Fruit fly (Drosophila melanogaster) whole organism, adult: ENCODE results near the gene Obp83cd.

Source experiments
- CG11617 ChIP-seq: fragments of 200-800 bp; sonication (Bioruptor generic); optimal IDR thresholded peaks from 2 replicates; lab custom pipeline; 2017; ENCODE audit warnings: mild to moderate bottlenecking, missing biosample characterization, missing genetic modification reagents, missing genetic modification characterization
- CG12768 ChIP-seq: fragments of 200-800 bp; sonication (Bioruptor generic); optimal IDR thresholded peaks from 2 replicates; lab custom pipeline; 2017; ENCODE audit warnings: missing biosample characterization, missing genetic modification characterization, mild to moderate bottlenecking, moderate library complexity, missing genetic modification reagents
- CG14711 ChIP-seq: fragments of 200-800 bp; sonication (Bioruptor generic); optimal IDR thresholded peaks from 2 replicates; lab custom pipeline; 2018; ENCODE audit warnings: missing biosample characterization, mild to moderate bottlenecking, missing genetic modification characterization, moderate library complexity
- CG1620 ChIP-seq: fragments of 200-800 bp; sonication (Bioruptor generic); optimal IDR thresholded peaks from 2 replicates; lab custom pipeline; 2016; ENCODE audit warnings: missing biosample characterization, missing genetic modification characterization
- CG33017 ChIP-seq: fragments of 200-800 bp; sonication (Bioruptor generic); optimal IDR thresholded peaks from 2 replicates; lab custom pipeline; 2018; ENCODE audit warnings: missing biosample characterization, mild to moderate bottlenecking, missing genetic modification characterization, moderate library complexity
- CG5204 ChIP-seq: fragments of 200-800 bp; sonication (Bioruptor generic); optimal IDR thresholded peaks from 2 replicates; lab custom pipeline; 2016; ENCODE audit warnings: missing biosample characterization, missing genetic modification characterization
- CG7045 ChIP-seq: fragments of 200-800 bp; sonication (Bioruptor generic); optimal IDR thresholded peaks from 2 replicates; lab custom pipeline; 2017; ENCODE audit warnings: missing biosample characterization, mild to moderate bottlenecking, missing genetic modification characterization
- CG7101 ChIP-seq: fragments of 200-800 bp; sonication (Bioruptor generic); optimal IDR thresholded peaks from 2 replicates; lab custom pipeline; 2018; ENCODE audit warnings: missing biosample characterization, mild to moderate bottlenecking, missing genetic modification characterization, moderate library complexity
- Clk ChIP-seq: fragments of 200-800 bp; sonication (Bioruptor generic); optimal IDR thresholded peaks from 2 replicates; lab custom pipeline; 2017; ENCODE audit warnings: missing biosample characterization, missing genetic modification characterization
- Crg-1 ChIP-seq: fragments of 200-800 bp; sonication (Bioruptor generic); optimal IDR thresholded peaks from 2 replicates; lab custom pipeline; 2016; ENCODE audit warnings: missing biosample characterization, missing genetic modification characterization
- Hr96 ChIP-seq: fragments of 200-800 bp; sonication (Bioruptor generic); optimal IDR thresholded peaks from 2 replicates; lab custom pipeline; 2016; ENCODE audit warnings: missing biosample characterization, missing genetic modification characterization
- Mnt ChIP-seq: fragments of 200-800 bp; sonication (Bioruptor generic); optimal IDR thresholded peaks from 2 replicates; lab custom pipeline; 2016; ENCODE audit warnings: missing biosample characterization, mild to moderate bottlenecking, missing genetic modification characterization
- bab1 ChIP-seq: fragments of 200-800 bp; sonication (Bioruptor generic); optimal IDR thresholded peaks from 3 replicates; lab custom pipeline; 2019; ENCODE audit warnings: missing biosample characterization, mild to moderate bottlenecking, missing genetic modification characterization, moderate library complexity
- cic ChIP-seq: fragments of 200-800 bp; sonication (Bioruptor generic); optimal IDR thresholded peaks from 2 replicates; lab custom pipeline; 2017; ENCODE audit warnings: missing biosample characterization, mild to moderate bottlenecking, missing genetic modification characterization, moderate library complexity
- cnc ChIP-seq, 2 experiments: fragments of >200 bp; optimal IDR thresholded peaks; 2 replicates each; lab custom pipeline; 2017
- kay ChIP-seq: fragments of 200-800 bp; sonication (Bioruptor generic); peaks from one replicate; lab custom pipeline; 2016; ENCODE audit warnings: missing biosample characterization, missing genetic modification characterization, borderline replicate concordance
- ovo ChIP-seq: fragments of 200-800 bp; sonication (Bioruptor generic); optimal IDR thresholded peaks from 2 replicates; lab custom pipeline; 2016; ENCODE audit warnings: missing biosample characterization, missing genetic modification characterization
- pad ChIP-seq: fragments of 200-800 bp; sonication (Bioruptor generic); optimal IDR thresholded peaks from 3 replicates; lab custom pipeline; 2017; ENCODE audit warnings: missing biosample characterization, missing genetic modification characterization, mild to moderate bottlenecking, moderate library complexity, missing genetic modification reagents
- tj ChIP-seq: fragments of 200-800 bp; sonication (Bioruptor generic); optimal IDR thresholded peaks from 3 replicates; lab custom pipeline; 2017; ENCODE audit warnings: missing biosample characterization, mild to moderate bottlenecking, missing genetic modification characterization, moderate library complexity
- toe ChIP-seq: fragments of 200-800 bp; sonication (Bioruptor generic); optimal IDR thresholded peaks from 2 replicates; lab custom pipeline; 2016; ENCODE audit warnings: missing biosample characterization, missing genetic modification characterization

The Obp83cd gene

DNA sequence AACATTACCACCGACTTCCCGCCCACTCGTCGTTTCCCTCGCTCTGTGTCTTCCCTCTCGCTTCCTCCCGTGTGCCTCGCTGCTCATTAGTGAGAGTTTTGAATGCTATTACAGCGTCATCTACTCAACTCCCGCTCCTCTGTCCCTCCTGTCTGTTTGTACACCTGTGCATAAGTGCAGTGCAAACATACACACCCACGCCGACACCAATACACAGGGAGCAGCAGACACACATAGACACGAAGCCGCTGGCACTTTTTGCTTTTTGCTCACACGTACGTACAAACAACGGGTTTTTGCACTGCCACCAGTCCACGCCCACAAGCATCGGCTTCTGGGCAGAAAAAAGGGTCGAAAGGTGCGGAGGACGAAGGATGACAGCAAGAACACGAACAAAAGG is 33.8 kb downstream of the Obp83cd start:
- TF ChIP-seq cnc (optimal IDR thresholded peaks at IDR 0.05; lab: Kevin White, UChicago) (no peak), Crg-1 (GFP tag; lab: Kevin White, UChicago) (no peak), CG14711 (tag; lab: Kevin White, UChicago) (no peak), Mnt (GFP tag; lab: Kevin White, UChicago) (no peak), CG7101 (tag; lab: Kevin White, UChicago) (no peak), pad (GFP tag; lab: Kevin White, UChicago) (no peak), CG1620 (no peak), CG33017 (tag; lab: Kevin White, UChicago) (no peak), CG7045 (no peak), tj (GFP tag; lab: Kevin White, UChicago) (no peak), CG11617 (no peak), Hr96 (GFP tag; lab: Kevin White, UChicago) (no peak)

- no peak for TF ChIP-seq cic
- no peak for TF ChIP-seq bab1 (GFP tag; lab: Kevin White, UChicago)
- no peak for TF ChIP-seq kay (GFP tag; lab: Kevin White, UChicago)
- no peak for TF ChIP-seq Hr96 (GFP tag; lab: Kevin White, UChicago)
- no peak for TF ChIP-seq cnc (optimal IDR thresholded peaks at IDR 0.05; lab: Kevin White, UChicago)
- TF ChIP-seq CG12768 (GFP tag; lab: Kevin White, UChicago): no peak
- TF ChIP-seq CG5204 (GFP tag; lab: Kevin White, UChicago): no peak
- TF ChIP-seq toe (GFP tag; lab: Kevin White, UChicago): no peak
- no peak for TF ChIP-seq CG14711 (tag; lab: Kevin White, UChicago)
Observed at dm6 chr3R:6149130-6149529, 41.2 kb downstream of the Obp83cd start.

DNA sequence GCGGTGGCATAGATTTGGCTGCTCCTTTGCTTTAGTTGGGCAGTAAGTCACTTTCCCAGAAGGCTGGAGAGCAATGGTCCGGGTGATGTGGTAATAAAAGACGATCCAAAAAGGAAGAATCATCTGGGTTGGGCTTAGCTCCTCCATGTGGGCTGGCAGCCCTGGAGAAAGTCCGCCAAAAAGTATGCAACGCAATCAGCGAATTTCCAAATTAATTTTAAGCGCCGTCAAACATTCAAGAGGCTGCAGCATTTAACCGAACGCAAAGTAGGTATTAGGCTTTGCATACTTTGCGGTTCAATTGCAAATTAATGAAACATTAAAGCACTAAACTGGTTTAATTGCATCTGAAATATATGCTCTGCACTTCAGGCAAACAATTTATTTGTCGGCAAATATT is 41.7 kb downstream of the Obp83cd start:
- TF ChIP-seq ovo (no peak), Mnt (GFP tag; lab: Kevin White, UChicago) (no peak), cic (no peak), CG12768 (GFP tag; lab: Kevin White, UChicago) (no peak), kay (GFP tag; lab: Kevin White, UChicago) (no peak), CG7045 (no peak), CG7101 (tag; lab: Kevin White, UChicago) (no peak), CG1620 (no peak), CG33017 (tag; lab: Kevin White, UChicago) (no peak), Crg-1 (GFP tag; lab: Kevin White, UChicago) (no peak), Clk (GFP tag; lab: Kevin White, UChicago) (no peak), Hr96 (GFP tag; lab: Kevin White, UChicago) (no peak), bab1 (GFP tag; lab: Kevin White, UChicago) (no peak), pad (GFP tag; lab: Kevin White, UChicago) (no peak), toe (GFP tag; lab: Kevin White, UChicago) (no peak), CG11617 (no peak), CG14711 (tag; lab: Kevin White, UChicago) (no peak), CG5204 (GFP tag; lab: Kevin White, UChicago) (no peak), tj (GFP tag; lab: Kevin White, UChicago) (no peak)

- TF ChIP-seq CG5204 (GFP tag; lab: Kevin White, UChicago) (no peak), Crg-1 (GFP tag; lab: Kevin White, UChicago) (no peak), CG1620 (no peak), CG7045 (no peak), tj (GFP tag; lab: Kevin White, UChicago) (no peak), CG14711 (tag; lab: Kevin White, UChicago) (no peak), Mnt (GFP tag; lab: Kevin White, UChicago) (no peak), ovo (no peak), toe (GFP tag; lab: Kevin White, UChicago) (no peak), Clk (GFP tag; lab: Kevin White, UChicago) (no peak), CG7101 (tag; lab: Kevin White, UChicago) (no peak), pad (GFP tag; lab: Kevin White, UChicago) (no peak), CG33017 (tag; lab: Kevin White, UChicago) (no peak), cic (no peak), CG12768 (GFP tag; lab: Kevin White, UChicago) (no peak), kay (GFP tag; lab: Kevin White, UChicago) (no peak), Hr96 (GFP tag; lab: Kevin White, UChicago) (no peak)
Observed at dm6 chr3R:6153574-6153973, 45.6 kb downstream of the Obp83cd start.

- TF ChIP-seq CG11617: no peak
- TF ChIP-seq ovo: no peak
- no peak for TF ChIP-seq CG1620
- no peak for TF ChIP-seq CG7045
- TF ChIP-seq cic: no peak
- no peak for TF ChIP-seq CG12768 (GFP tag; lab: Kevin White, UChicago)
- no peak for TF ChIP-seq cnc (optimal IDR thresholded peaks at IDR 0.05; lab: Kevin White, UChicago)
- TF ChIP-seq Hr96 (GFP tag; lab: Kevin White, UChicago): no peak
- TF ChIP-seq tj (GFP tag; lab: Kevin White, UChicago): no peak
Observed at dm6 chr3R:6154773-6155295, 46.9 kb downstream of the Obp83cd start.

- TF ChIP-seq pad (GFP tag; lab: Kevin White, UChicago): no peak
- TF ChIP-seq CG7101 (tag; lab: Kevin White, UChicago): no peak
- no peak for TF ChIP-seq CG5204 (GFP tag; lab: Kevin White, UChicago)
- TF ChIP-seq bab1 (GFP tag; lab: Kevin White, UChicago): no peak
- no peak for TF ChIP-seq Crg-1 (GFP tag; lab: Kevin White, UChicago)
- TF ChIP-seq Hr96 (GFP tag; lab: Kevin White, UChicago): no peak
- TF ChIP-seq Mnt (GFP tag; lab: Kevin White, UChicago): no peak
- no peak for TF ChIP-seq toe (GFP tag; lab: Kevin White, UChicago)
- no peak for TF ChIP-seq cic
- TF ChIP-seq CG12768 (GFP tag; lab: Kevin White, UChicago): no peak
- no peak for TF ChIP-seq CG33017 (tag; lab: Kevin White, UChicago)
- no peak for TF ChIP-seq cnc (optimal IDR thresholded peaks at IDR 0.05; lab: Kevin White, UChicago)
- TF ChIP-seq CG11617: no peak
- no peak for TF ChIP-seq CG14711 (tag; lab: Kevin White, UChicago)
- no peak for TF ChIP-seq Clk (GFP tag; lab: Kevin White, UChicago)
- no peak for TF ChIP-seq ovo
- TF ChIP-seq CG1620: no peak
Observed at dm6 chr3R:6156963-6157498, 49.1 kb downstream of the Obp83cd start, which contains the start of gene CG31559. CG31559 (minus strand) TSS chr3R:6157235.
